Fruit fly (Drosophila melanogaster): ENCODE results near the gene CG43145.

- no peak for TF ChIP-seq ttk (optimal IDR thresholded peaks at IDR 0.05)
- TF ChIP-seq psq (optimal IDR thresholded peaks at IDR 0.05), result no peak
- TF ChIP-seq insv (optimal IDR thresholded peaks at IDR 0.05), result no peak
- no peak for TF ChIP-seq Myc (optimal IDR thresholded peaks at IDR 0.05)
- no peak for TF ChIP-seq h (optimal IDR thresholded peaks at IDR 0.05)
Measured at dm6 chr2L:3698992-3699514, 2.6 kb upstream of the CG43145 start, which contains the start of the genes CG10031 and CG42464.

Data from Kc167 (cell line).